Worm (Caenorhabditis elegans): ENCODE data around the gene F38E1.3.

F38E1.3 gene

ce11 chrV:8384809-8385208 lies 8.9 kb downstream of the F38E1.3 start:
- TF ChIP-seq lin-39 (tag; optimal IDR thresholded peaks at IDR 0.05) (no peak), cey-2 (tag; optimal IDR thresholded peaks at IDR 0.05; ENCODE audit: borderline replicate concordance, insufficient read depth) (no peak), lim-7 (GFP tag; IDR thresholded peaks at IDR 0.05) (no peak), daf-16 (GFP tag; optimal IDR thresholded peaks at IDR 0.05) (no peak), daf-16 (tag; optimal IDR thresholded peaks at IDR 0.05) (peak; percentile 9), unc-62 (GFP tag; optimal IDR thresholded peaks at IDR 0.05 in 1 of 2) (peak in 1 of 2 experiments; percentile 59), unc-62 (tag; optimal IDR thresholded peaks at IDR 0.05) (no peak), mxl-3 (GFP tag; optimal IDR thresholded peaks at IDR 0.05) (no peak), php-3 (GFP tag; IDR thresholded peaks at IDR 0.05) (0 out of 2 replicates have a peak, but pooled peaks have one; percentile 41), Y105C5A.15 (GFP tag; IDR thresholded peaks at IDR 0.05) (no peak), zfp-3 (GFP tag; conservative IDR thresholded peaks at IDR 0.05) (peak; percentile 48; the same call in 1 of the 2 replicates), D1046.2 (GFP tag; IDR thresholded peaks at IDR 0.05) (0 out of 2 replicates have a peak, but pooled peaks have one; percentile 37)

- TF ChIP-seq Y5F2A.4 (GFP tag; optimal IDR thresholded peaks at IDR 0.05) (no peak), jun-1 (tag; optimal IDR thresholded peaks at IDR 0.05) (no peak), zag-1 (tag; optimal IDR thresholded peaks at IDR 0.05) (no peak), pqm-1 (tag; optimal IDR thresholded peaks at IDR 0.05) (peak; percentile 16), dpl-1 (GFP tag; optimal IDR thresholded peaks at IDR 0.05) (no peak), saeg-2 (GFP tag; IDR thresholded peaks at IDR 0.05) (no peak), lin-13 (GFP tag; optimal IDR thresholded peaks at IDR 0.05) (no peak), dve-1 (tag; optimal IDR thresholded peaks at IDR 0.05; ENCODE audit: insufficient read depth) (no peak), nhr-41 (GFP tag; IDR thresholded peaks at IDR 0.05) (no peak), hlh-11 (tag; optimal IDR thresholded peaks at IDR 0.05) (peak; percentile 24), T20F7.1 (GFP tag; optimal IDR thresholded peaks at IDR 0.05) (no peak), mdt-29 (GFP tag; IDR thresholded peaks at IDR 0.05) (no peak), F26F4.8 (GFP tag; conservative IDR thresholded peaks at IDR 0.05) (no peak), zfp-2 (tag; optimal IDR thresholded peaks at IDR 0.05) (no peak), hlh-30 (tag; optimal IDR thresholded peaks at IDR 0.05; ENCODE audit: insufficient read depth) (no peak), mxl-3 (GFP tag; optimal IDR thresholded peaks at IDR 0.05) (no peak), lin-29 (GFP tag; IDR thresholded peaks at IDR 0.05) (no peak), snpc-1.2 (GFP tag; IDR thresholded peaks at IDR 0.05) (no peak), dmd-6 (GFP tag; IDR thresholded peaks at IDR 0.05) (peak; percentile 27; the same call in 1 of the 2 replicates), Y105C5A.15 (GFP tag; IDR thresholded peaks at IDR 0.05) (no peak), lin-1 (GFP tag; IDR thresholded peaks at IDR 0.05) (no peak), pha-4 (GFP tag; IDR thresholded peaks at IDR 0.05) (no peak), pha-4 (tag; optimal IDR thresholded peaks at IDR 0.05) (peak; percentile 52), nhr-28 (tag; optimal IDR thresholded peaks at IDR 0.05) (peak; percentile 15), lin-15B (tag; optimal IDR thresholded peaks at IDR 0.05) (no peak), daf-16 (GFP tag; optimal IDR thresholded peaks at IDR 0.05) (no peak), daf-16 (tag; optimal IDR thresholded peaks at IDR 0.05) (peak; percentile 68), ztf-11 (tag; optimal IDR thresholded peaks at IDR 0.05) (no peak), daf-19 (GFP tag; conservative IDR thresholded peaks at IDR 0.05) (no peak), nhr-237 (tag; optimal IDR thresholded peaks at IDR 0.05) (no peak), cey-2 (tag; optimal IDR thresholded peaks at IDR 0.05; ENCODE audit: borderline replicate concordance, insufficient read depth) (no peak), ceh-82 (tag; optimal IDR thresholded peaks at IDR 0.05) (no peak), hmg-1.1 (GFP tag; IDR thresholded peaks at IDR 0.05) (no peak), ZK337.2 (GFP tag; IDR thresholded peaks at IDR 0.05) (no peak), nhr-11 (tag; optimal IDR thresholded peaks at IDR 0.05) (no peak), ZK546.5 (tag; optimal IDR thresholded peaks at IDR 0.05) (no peak), dmd-8 (GFP tag; IDR thresholded peaks at IDR 0.05) (no peak), daf-8 (GFP tag; IDR thresholded peaks at IDR 0.05) (no peak), nhr-6 (tag; optimal IDR thresholded peaks at IDR 0.05) (no peak)
These were observed 10.1 kb downstream of the F38E1.3 start, which contains the start of gene hsp-17 for ce11 chrV:8385879-8386530. Gene hsp-17 (minus strand): TSS chrV:8385929.

Measured in whole organism, L4 larva.